Fruit fly (Drosophila melanogaster) whole organism: ENCODE data around the gene Cln7.

Experiments
- CG8478 ChIP-seq: fragments of >200 bp; optimal IDR thresholded peaks from 2 replicates; lab custom pipeline; 2018; ENCODE audit warnings: inconsistent platforms
- Dll ChIP-seq: fragments of >200 bp; optimal IDR thresholded peaks from 2 replicates; lab custom pipeline; 2017
- EcR ChIP-seq, 2 experiments: fragments of >200 bp; optimal IDR thresholded peaks; 2 replicates each; lab custom pipeline; 2017; ENCODE audit warnings: missing biosample characterization in 2 of 2, missing genetic modification characterization in 2 of 2, missing genetic modification reagents in 2 of 2
- psq ChIP-seq: fragments of >200 bp; optimal IDR thresholded peaks from 2 replicates; lab custom pipeline; 2017
- usp ChIP-seq: fragments of >200 bp; optimal IDR thresholded peaks from 2 replicates; lab custom pipeline; 2017; ENCODE audit warnings: missing biosample characterization, missing genetic modification characterization, mixed read lengths

- TF ChIP-seq usp (GFP tag; lab: Kevin White, UChicago) (no peak), CG8478 (lab: Kevin White, UChicago) (no peak), psq (lab: Kevin White, UChicago) (no peak), Dll (lab: Kevin White, UChicago) (no peak), EcR (GFP tag; optimal IDR thresholded peaks at IDR 0.05; lab: Kevin White, UChicago) (no peak)
Observed at dm6 chr3L:7300660-7301059, 44.3 kb downstream of the Cln7 start.
